Fruit fly (Drosophila melanogaster): Measurements from ENCODE around the gene CG13796.

The CG13796 gene

dm6 chr2L:7722102-7722501 lies 10.4 kb downstream of the CG13796 start:
- peak; percentile 69 for TF ChIP-seq kay (GFP tag; ENCODE audit: borderline replicate concordance)
- TF ChIP-seq cnc (optimal IDR thresholded peaks at IDR 0.05) = no peak

- no peak for TF ChIP-seq CG7101 (tag; optimal IDR thresholded peaks at IDR 0.05)
- no peak for TF ChIP-seq cic (GFP tag; optimal IDR thresholded peaks at IDR 0.05)
- TF ChIP-seq pad (GFP tag; optimal IDR thresholded peaks at IDR 0.05) = no peak
- TF ChIP-seq CG7045 (GFP tag; optimal IDR thresholded peaks at IDR 0.05) = no peak
- TF ChIP-seq kay (GFP tag; ENCODE audit: borderline replicate concordance) = peak; percentile 35
These were observed 13.1 kb downstream of the CG13796 start, which contains the start of gene CG13793 for dm6 chr2L:7719387-7719786. CG13793 (minus strand) TSS chr2L:7719487.

dm6 chr2L:7716545-7716944 lies 15.9 kb downstream of the CG13796 start, which contains the start of gene CG33296:
CG33296 (minus strand) TSS chr2L:7716645.
- TF ChIP-seq Mnt (GFP tag; optimal IDR thresholded peaks at IDR 0.05) (no peak), ovo (GFP tag; optimal IDR thresholded peaks at IDR 0.05) (no peak), bab1 (GFP tag; optimal IDR thresholded peaks at IDR 0.05) (no peak), cic (GFP tag; optimal IDR thresholded peaks at IDR 0.05) (no peak), CG7101 (tag; optimal IDR thresholded peaks at IDR 0.05) (no peak), Hr96 (GFP tag; optimal IDR thresholded peaks at IDR 0.05) (no peak), CG14711 (tag; optimal IDR thresholded peaks at IDR 0.05) (no peak), CG33017 (tag; optimal IDR thresholded peaks at IDR 0.05) (no peak), cnc (optimal IDR thresholded peaks at IDR 0.05) (no peak), CG12768 (GFP tag; optimal IDR thresholded peaks at IDR 0.05) (no peak), Crg-1 (GFP tag; optimal IDR thresholded peaks at IDR 0.05) (no peak), CG7045 (GFP tag; optimal IDR thresholded peaks at IDR 0.05) (no peak), CG11617 (GFP tag; optimal IDR thresholded peaks at IDR 0.05) (no peak), tj (GFP tag; optimal IDR thresholded peaks at IDR 0.05) (no peak), kay (GFP tag; ENCODE audit: borderline replicate concordance) (no peak)

dm6 chr2L:7711034-7711685 lies 21.3 kb downstream of the CG13796 start:
- TF ChIP-seq pad (GFP tag; optimal IDR thresholded peaks at IDR 0.05) = no peak
- TF ChIP-seq ovo (GFP tag; optimal IDR thresholded peaks at IDR 0.05) = no peak
- TF ChIP-seq Hr96 (GFP tag; optimal IDR thresholded peaks at IDR 0.05) = no peak
- no peak for TF ChIP-seq CG11617 (GFP tag; optimal IDR thresholded peaks at IDR 0.05)
- no peak for TF ChIP-seq CG7045 (GFP tag; optimal IDR thresholded peaks at IDR 0.05)
- no peak for TF ChIP-seq Clk (GFP tag; optimal IDR thresholded peaks at IDR 0.05)
- TF ChIP-seq CG33017 (tag; optimal IDR thresholded peaks at IDR 0.05) = no peak
- TF ChIP-seq Crg-1 (GFP tag; optimal IDR thresholded peaks at IDR 0.05) = no peak

- TF ChIP-seq Clk (GFP tag; optimal IDR thresholded peaks at IDR 0.05) = no peak
- TF ChIP-seq CG7101 (tag; optimal IDR thresholded peaks at IDR 0.05) = no peak
- TF ChIP-seq CG7045 (GFP tag; optimal IDR thresholded peaks at IDR 0.05) = no peak
These were observed 21.9 kb downstream of the CG13796 start, which contains the start of gene Ntl for dm6 chr2L:7710580-7710979. Ntl (plus strand) TSS chr2L:7710880.

- TF ChIP-seq toe (GFP tag; optimal IDR thresholded peaks at IDR 0.05) (no peak), cnc (optimal IDR thresholded peaks at IDR 0.05) (no peak), cic (GFP tag; optimal IDR thresholded peaks at IDR 0.05) (no peak), kay (GFP tag; ENCODE audit: borderline replicate concordance) (peak; percentile 24), bab1 (GFP tag; optimal IDR thresholded peaks at IDR 0.05) (no peak)
These were observed 28.9 kb downstream of the CG13796 start for dm6 chr2L:7703534-7703933.

- TF ChIP-seq Crg-1 (GFP tag; optimal IDR thresholded peaks at IDR 0.05) (no peak), CG11617 (GFP tag; optimal IDR thresholded peaks at IDR 0.05) (no peak), Mnt (GFP tag; optimal IDR thresholded peaks at IDR 0.05) (no peak), cnc (optimal IDR thresholded peaks at IDR 0.05) (no peak), CG7045 (GFP tag; optimal IDR thresholded peaks at IDR 0.05) (peak; percentile 56), CG33017 (tag; optimal IDR thresholded peaks at IDR 0.05) (peak; percentile 26), CG14711 (tag; optimal IDR thresholded peaks at IDR 0.05) (peak; percentile 59), Hr96 (GFP tag; optimal IDR thresholded peaks at IDR 0.05) (peak; percentile 7), pad (GFP tag; optimal IDR thresholded peaks at IDR 0.05) (peak; percentile 28), CG7101 (tag; optimal IDR thresholded peaks at IDR 0.05) (peak; percentile 40), cic (GFP tag; optimal IDR thresholded peaks at IDR 0.05) (no peak), tj (GFP tag; optimal IDR thresholded peaks at IDR 0.05) (no peak), ovo (GFP tag; optimal IDR thresholded peaks at IDR 0.05) (no peak), Clk (GFP tag; optimal IDR thresholded peaks at IDR 0.05) (no peak), toe (GFP tag; optimal IDR thresholded peaks at IDR 0.05) (peak; percentile 58), bab1 (GFP tag; optimal IDR thresholded peaks at IDR 0.05) (peak; percentile 73), kay (GFP tag; ENCODE audit: borderline replicate concordance) (peak; percentile 72), CG1620 (GFP tag; optimal IDR thresholded peaks at IDR 0.05) (no peak), CG12768 (GFP tag; optimal IDR thresholded peaks at IDR 0.05) (no peak), CG5204 (GFP tag; optimal IDR thresholded peaks at IDR 0.05) (peak; percentile 6)
These were observed 29.9 kb downstream of the CG13796 start, which contains the start of gene Tep3 for dm6 chr2L:7702383-7703188. Tep3 (plus strand) TSS chr2L:7702805.

All from whole organism, adult.